Worm (Caenorhabditis elegans) whole organism, L4 larva: ENCODE data around the gene ran-1.

Source experiments
- fkh-10 ChIP-seq: fragments of 150-350 bp; optimal IDR thresholded peaks from 2 replicates; lab custom pipeline; 2014; ENCODE audit warnings: missing biosample characterization, missing genetic modification reagents, missing genetic modification characterization
- madf-9 ChIP-seq: fragments of 200-800 bp; sonication (Bioruptor generic); conservative IDR thresholded peaks from 2 replicates; pipeline ENCODE4 v1.3.6; 2022; ENCODE audit warnings: missing genetic modification reagents, missing genetic modification characterization, missing compliant biosample characterization
- php-3 ChIP-seq: fragments of 200-800 bp; sonication (Bioruptor generic); IDR thresholded peaks from 2 replicates; pipeline ENCODE4 v1.3.6; 2022; ENCODE audit warnings: missing genetic modification reagents, missing genetic modification characterization, missing compliant biosample characterization
- pqm-1 ChIP-seq: sonication (generic microtip); optimal IDR thresholded peaks from 2 replicates; lab custom pipeline; 2017; ENCODE audit warnings: missing biosample characterization, missing genetic modification characterization
- unc-62 ChIP-seq, 3 experiments: fragments of 150-350 bp in 1 of 3; sonication (generic microtip); optimal IDR thresholded peaks in 2 of 3; peaks in 1 of 3; 1 replicate in 1 of 3; 2 replicates in 2 of 3; lab custom pipeline; 2014 to 2017; ENCODE audit warnings: missing biosample characterization in 3 of 3, missing genetic modification characterization in 3 of 3, missing genetic modification reagents in 3 of 3, missing genotype in 1 of 3

- TF ChIP-seq fkh-10 (no peak), unc-62 (GFP tag; optimal IDR thresholded peaks at IDR 0.05 in 1 of 2; lab: Kevin White, UChicago) (no peak), unc-62 (tag; optimal IDR thresholded peaks at IDR 0.05; lab: Kevin White, UChicago) (no peak), php-3 (GFP tag; lab: Robert Waterston, UW) (no peak), madf-9 (GFP tag; lab: Robert Waterston, UW) (no peak), pqm-1 (tag; lab: Kevin White, UChicago) (no peak)
Observed at ce11 chrIII:10781553-10781952, 34.0 kb upstream of the ran-1 start, which contains the start of gene ptr-19.
